Worm (Caenorhabditis elegans) whole organism, L3 larva: ENCODE results near the gene F42A10.7.

Source experiments
- R02D3.7 ChIP-seq: fragments of 150-350 bp; optimal IDR thresholded peaks from 2 replicates; lab custom pipeline; 2014; ENCODE audit warnings: missing biosample characterization, missing genetic modification characterization
- ZK546.5 ChIP-seq: sonication (generic microtip); optimal IDR thresholded peaks from 2 replicates; lab custom pipeline; 2017; ENCODE audit warnings: missing biosample characterization, missing genetic modification characterization
- ama-1 ChIP-seq: fragments of 150-350 bp; optimal IDR thresholded peaks from 2 replicates; lab custom pipeline; 2018
- ceh-16 ChIP-seq: sonication (generic microtip); optimal IDR thresholded peaks from 2 replicates; lab custom pipeline; 2017; ENCODE audit warnings: missing biosample characterization, missing genetic modification characterization
- ceh-28 ChIP-seq: fragments of 150-350 bp; optimal IDR thresholded peaks from 2 replicates; lab custom pipeline; 2014; ENCODE audit warnings: missing biosample characterization, missing genetic modification reagents, missing genetic modification characterization
- ceh-82 ChIP-seq: fragments of 150-350 bp; optimal IDR thresholded peaks from 2 replicates; lab custom pipeline; 2014; ENCODE audit warnings: missing biosample characterization, missing genetic modification characterization
- ceh-9 ChIP-seq: sonication (generic microtip); optimal IDR thresholded peaks from 2 replicates; lab custom pipeline; 2018; ENCODE audit warnings: missing biosample characterization, missing genetic modification characterization
- egl-5 ChIP-seq: fragments of 150-350 bp; optimal IDR thresholded peaks from 2 replicates; lab custom pipeline; 2017; ENCODE audit warnings: missing biosample characterization, missing genetic modification reagents, missing genetic modification characterization, inconsistent platforms
- elt-2 ChIP-seq: sonication (generic microtip); optimal IDR thresholded peaks from 2 replicates; lab custom pipeline; 2016; ENCODE audit warnings: missing genetic modification reagents, mild to moderate bottlenecking, missing genetic modification characterization, missing compliant biosample characterization
- elt-3 ChIP-seq, 3 experiments: fragments of 150-350 bp in 1 of 3; sonication (generic microtip) in 2 of 3; optimal IDR thresholded peaks; 2 replicates in 2 of 3; 4 replicates in 1 of 3; lab custom pipeline; 2014 to 2017; ENCODE audit warnings: missing biosample characterization in 3 of 3, missing genetic modification characterization in 3 of 3
- eor-1 ChIP-seq, 2 experiments: fragments of 150-350 bp; optimal IDR thresholded peaks; 2 replicates each; lab custom pipeline; 2014 to 2018; ENCODE audit warnings: missing biosample characterization in 2 of 2, missing genetic modification characterization in 2 of 2
- fkh-10 ChIP-seq: sonication (generic microtip); optimal IDR thresholded peaks from 2 replicates; lab custom pipeline; 2017; ENCODE audit warnings: missing biosample characterization, missing genetic modification reagents, missing genetic modification characterization
- fkh-2 ChIP-seq: fragments of 150-350 bp; optimal IDR thresholded peaks from 2 replicates; lab custom pipeline; 2014; ENCODE audit warnings: missing biosample characterization, missing genetic modification reagents, missing genetic modification characterization
- fos-1 ChIP-seq: fragments of 150-350 bp; optimal IDR thresholded peaks from 2 replicates; lab custom pipeline; 2014; ENCODE audit warnings: missing biosample characterization, missing genetic modification characterization
- hmg-11 ChIP-seq: sonication (generic microtip); optimal IDR thresholded peaks from 2 replicates; lab custom pipeline; 2016; ENCODE audit warnings: missing genetic modification characterization, missing compliant biosample characterization
- jun-1 ChIP-seq: fragments of 150-350 bp; optimal IDR thresholded peaks from 2 replicates; lab custom pipeline; 2014; ENCODE audit warnings: missing biosample characterization, missing genetic modification reagents, missing genetic modification characterization
- lin-15B ChIP-seq: fragments of 150-350 bp; optimal IDR thresholded peaks from 2 replicates; lab custom pipeline; 2014; ENCODE audit warnings: missing biosample characterization, missing genetic modification characterization
- lin-39 ChIP-seq: fragments of 150-350 bp; optimal IDR thresholded peaks from 2 replicates; lab custom pipeline; 2018; ENCODE audit warnings: missing biosample characterization, missing genetic modification reagents, missing genetic modification characterization
- lsy-12 ChIP-seq: sonication (generic microtip); optimal IDR thresholded peaks from 2 replicates; lab custom pipeline; 2016; ENCODE audit warnings: mild to moderate bottlenecking, missing genetic modification characterization, missing compliant biosample characterization
- mml-1 ChIP-seq: fragments of 150-350 bp; sonication (generic microtip); optimal IDR thresholded peaks from 3 replicates; lab custom pipeline; 2014; ENCODE audit warnings: missing biosample characterization, missing genetic modification characterization
- nfya-1 ChIP-seq: sonication (generic microtip); optimal IDR thresholded peaks from 2 replicates; lab custom pipeline; 2017; ENCODE audit warnings: missing genetic modification characterization, mild to moderate bottlenecking, missing compliant biosample characterization, antibody characterized with exemption, moderate library complexity; ENCODE audit not compliant: insufficient read depth
- nhr-11 ChIP-seq: fragments of 150-350 bp; optimal IDR thresholded peaks from 2 replicates; lab custom pipeline; 2014; ENCODE audit warnings: missing biosample characterization, missing genetic modification characterization
- nhr-12 ChIP-seq: fragments of 150-350 bp; optimal IDR thresholded peaks from 2 replicates; lab custom pipeline; 2014; ENCODE audit warnings: missing biosample characterization, missing genetic modification characterization
- nhr-23 ChIP-seq: fragments of 150-350 bp; optimal IDR thresholded peaks from 2 replicates; lab custom pipeline; 2014; ENCODE audit warnings: missing biosample characterization, missing genetic modification reagents, missing genetic modification characterization
- nhr-237 ChIP-seq: fragments of 150-350 bp; optimal IDR thresholded peaks from 2 replicates; lab custom pipeline; 2014; ENCODE audit warnings: missing biosample characterization, missing genetic modification characterization
- nhr-28 ChIP-seq: fragments of 150-350 bp; optimal IDR thresholded peaks from 2 replicates; lab custom pipeline; 2014; ENCODE audit warnings: missing biosample characterization, missing genetic modification characterization
- nhr-43 ChIP-seq: sonication (generic microtip); optimal IDR thresholded peaks from 2 replicates; lab custom pipeline; 2016; ENCODE audit warnings: mild to moderate bottlenecking, missing genetic modification characterization, missing compliant biosample characterization; ENCODE audit not compliant: poor library complexity, severe bottlenecking
- nhr-67 ChIP-seq: fragments of 150-350 bp; optimal IDR thresholded peaks from 2 replicates; lab custom pipeline; 2014; ENCODE audit warnings: missing biosample characterization, missing genetic modification characterization
- nhr-77 ChIP-seq: fragments of 150-350 bp; optimal IDR thresholded peaks from 2 replicates; lab custom pipeline; 2014; ENCODE audit warnings: missing biosample characterization, missing genetic modification characterization
- pha-4 ChIP-seq: fragments of 150-350 bp; optimal IDR thresholded peaks from 2 replicates; lab custom pipeline; 2014; ENCODE audit warnings: missing biosample characterization, missing genetic modification reagents, missing genetic modification characterization
- sea-2 ChIP-seq: fragments of 150-350 bp; sonication (generic microtip); optimal IDR thresholded peaks from 4 replicates; lab custom pipeline; 2014; ENCODE audit warnings: missing biosample characterization, missing genetic modification reagents, missing genetic modification characterization
- skn-1 ChIP-seq: fragments of 150-350 bp; optimal IDR thresholded peaks from 2 replicates; lab custom pipeline; 2014; ENCODE audit warnings: missing biosample characterization, missing genetic modification characterization
- snpc-4 ChIP-seq: fragments of 150-350 bp; optimal IDR thresholded peaks from 2 replicates; lab custom pipeline; 2014; ENCODE audit warnings: missing biosample characterization, missing genetic modification characterization
- unc-39 ChIP-seq: sonication (generic microtip); optimal IDR thresholded peaks from 4 replicates; lab custom pipeline; 2017; ENCODE audit warnings: missing biosample characterization, missing genetic modification characterization
- unc-62 ChIP-seq: fragments of 150-350 bp; sonication (generic microtip); optimal IDR thresholded peaks from 4 replicates; lab custom pipeline; 2014; ENCODE audit warnings: missing biosample characterization, missing genetic modification reagents, missing genetic modification characterization
- zag-1 ChIP-seq: fragments of 150-350 bp; optimal IDR thresholded peaks from 2 replicates; lab custom pipeline; 2014; ENCODE audit warnings: missing biosample characterization, missing genetic modification characterization
- ztf-11 ChIP-seq: fragments of 150-350 bp; optimal IDR thresholded peaks from 2 replicates; lab custom pipeline; 2014; ENCODE audit warnings: missing biosample characterization, missing genetic modification characterization
- ztf-4 ChIP-seq: fragments of 150-350 bp; optimal IDR thresholded peaks from 2 replicates; lab custom pipeline; 2014; ENCODE audit warnings: missing biosample characterization, missing genetic modification characterization

Gene F42A10.7

DNA sequence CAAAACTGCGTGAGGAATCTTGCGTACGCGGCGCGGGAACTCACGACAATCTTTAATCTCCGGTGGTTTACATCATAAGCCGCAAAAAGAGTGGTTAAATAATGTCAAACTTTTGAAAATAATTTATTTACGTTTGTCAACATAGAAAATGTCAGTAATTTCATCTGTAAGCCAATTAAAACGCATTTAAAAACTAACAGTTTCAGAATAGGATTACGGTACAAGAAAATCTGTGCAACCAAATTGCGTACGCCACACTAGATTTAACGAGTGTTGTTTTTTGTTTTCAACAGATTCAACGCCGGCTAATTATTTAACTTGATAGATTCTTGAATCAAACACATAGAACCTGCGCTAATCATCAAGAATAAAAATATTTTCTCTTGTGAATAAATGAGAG is 37.7 kb downstream of the F42A10.7 start:
- TF ChIP-seq ceh-82 (tag; lab: Kevin White, UChicago) (no peak), nhr-12 (tag; lab: Kevin White, UChicago) (no peak), nhr-11 (tag; lab: Kevin White, UChicago) (no peak), ceh-28 (tag; lab: Kevin White, UChicago) (no peak), unc-39 (tag; lab: Kevin White, UChicago) (no peak), fkh-10 (no peak), eor-1 (tag; optimal IDR thresholded peaks at IDR 0.05; lab: Kevin White, UChicago) (no peak), pha-4 (tag; lab: Kevin White, UChicago) (no peak), zag-1 (tag; lab: Kevin White, UChicago) (no peak), nhr-67 (no peak)

- TF ChIP-seq nhr-23 (tag; lab: Kevin White, UChicago) = no peak
- no peak for TF ChIP-seq ama-1 (lab: Kevin White, UChicago)
- TF ChIP-seq nhr-43 (tag; lab: Kevin White, UChicago) = no peak
- TF ChIP-seq nhr-237 = no peak
- no peak for TF ChIP-seq ceh-16
- no peak for TF ChIP-seq nhr-77 (tag; lab: Kevin White, UChicago)
- TF ChIP-seq zag-1 (tag; lab: Kevin White, UChicago) = no peak
- no peak for TF ChIP-seq nhr-28 (tag; lab: Kevin White, UChicago)
- TF ChIP-seq unc-62 (GFP tag; lab: Kevin White, UChicago) = no peak
- peak; percentile 51 for TF ChIP-seq hmg-11 (tag; lab: Kevin White, UChicago)
- no peak for TF ChIP-seq skn-1 (tag; lab: Kevin White, UChicago)
- no peak for TF ChIP-seq elt-3 (tag; optimal IDR thresholded peaks at IDR 0.05; lab: Kevin White, UChicago)
- TF ChIP-seq lsy-12 = no peak
- peak; percentile 56 for TF ChIP-seq lin-39
- TF ChIP-seq sea-2 (GFP tag; lab: Kevin White, UChicago) = no peak
- no peak for TF ChIP-seq ceh-28 (tag; lab: Kevin White, UChicago)
- no peak for TF ChIP-seq jun-1 (tag; lab: Kevin White, UChicago)
- TF ChIP-seq pha-4 (tag; lab: Kevin White, UChicago) = no peak
- no peak for TF ChIP-seq lin-15B
- TF ChIP-seq snpc-4 (tag; lab: Kevin White, UChicago) = peak; percentile 6
- TF ChIP-seq nfya-1 = peak; percentile 75
- TF ChIP-seq egl-5 (tag; lab: Kevin White, UChicago) = peak; percentile 45
- no peak for TF ChIP-seq elt-2 (tag; lab: Kevin White, UChicago)
- no peak for TF ChIP-seq ZK546.5
- TF ChIP-seq eor-1 (tag; optimal IDR thresholded peaks at IDR 0.05; lab: Kevin White, UChicago) = no peak
- TF ChIP-seq R02D3.7 (tag; lab: Kevin White, UChicago) = no peak
- TF ChIP-seq ceh-9 (tag; lab: Kevin White, UChicago) = no peak
- TF ChIP-seq ztf-11 = no peak
- no peak for TF ChIP-seq ceh-82 (tag; lab: Kevin White, UChicago)
- no peak for TF ChIP-seq mml-1 (tag; lab: Kevin White, UChicago)
- no peak for TF ChIP-seq fkh-2 (tag; lab: Kevin White, UChicago)
- TF ChIP-seq nhr-11 (tag; lab: Kevin White, UChicago) = no peak
These were observed 38.4 kb downstream of the F42A10.7 start for ce11 chrIII:6139932-6140612.

- TF ChIP-seq eor-1 (tag; optimal IDR thresholded peaks at IDR 0.05; lab: Kevin White, UChicago) (no peak), nhr-43 (tag; lab: Kevin White, UChicago) (no peak), lin-39 (peak; percentile 36), fkh-2 (tag; lab: Kevin White, UChicago) (no peak), hmg-11 (tag; lab: Kevin White, UChicago) (no peak), ceh-28 (tag; lab: Kevin White, UChicago) (no peak), fos-1 (no peak), ztf-4 (no peak)
- TF ChIP-seq, all 47 proteins: peak for 1
These were observed 39.2 kb downstream of the F42A10.7 start for ce11 chrIII:6139328-6139727.
